Worm (Caenorhabditis elegans) whole organism, midembryonic: ENCODE data around the gene sdf-9.

Experiments used
- T22C8.4 ChIP-seq: fragments of 200-800 bp; sonication (Bioruptor generic); IDR thresholded peaks from 2 replicates; pipeline ENCODE4 v1.3.6; 2022; ENCODE audit warnings: missing genetic modification characterization, missing compliant biosample characterization
- cog-1 ChIP-seq: sonication (generic microtip); optimal IDR thresholded peaks from 2 replicates; lab custom pipeline; 2016; ENCODE audit warnings: missing genetic modification characterization, missing compliant biosample characterization
- flt-1 ChIP-seq: fragments of 200-800 bp; sonication (Bioruptor generic); IDR thresholded peaks from 2 replicates; pipeline ENCODE4 v1.3.6; 2022; ENCODE audit warnings: missing genetic modification characterization, missing compliant biosample characterization
- ref-1 ChIP-seq: fragments of 200-800 bp; sonication (Bioruptor generic); conservative IDR thresholded peaks from 2 replicates; pipeline ENCODE4 v1.3.6; 2022; ENCODE audit warnings: missing genetic modification reagents, missing genetic modification characterization, missing compliant biosample characterization
- ztf-23 ChIP-seq: fragments of 200-800 bp; sonication (Bioruptor generic); IDR thresholded peaks from 2 replicates; pipeline ENCODE4 v1.3.6; 2022; ENCODE audit warnings: missing genetic modification reagents, missing genetic modification characterization, missing compliant biosample characterization
- ztf-29 ChIP-seq: fragments of 200-800 bp; sonication (Bioruptor generic); IDR thresholded peaks from 2 replicates; pipeline ENCODE4 v1.3.6; 2022; ENCODE audit warnings: missing genetic modification reagents, missing genetic modification characterization, missing compliant biosample characterization

DNA sequence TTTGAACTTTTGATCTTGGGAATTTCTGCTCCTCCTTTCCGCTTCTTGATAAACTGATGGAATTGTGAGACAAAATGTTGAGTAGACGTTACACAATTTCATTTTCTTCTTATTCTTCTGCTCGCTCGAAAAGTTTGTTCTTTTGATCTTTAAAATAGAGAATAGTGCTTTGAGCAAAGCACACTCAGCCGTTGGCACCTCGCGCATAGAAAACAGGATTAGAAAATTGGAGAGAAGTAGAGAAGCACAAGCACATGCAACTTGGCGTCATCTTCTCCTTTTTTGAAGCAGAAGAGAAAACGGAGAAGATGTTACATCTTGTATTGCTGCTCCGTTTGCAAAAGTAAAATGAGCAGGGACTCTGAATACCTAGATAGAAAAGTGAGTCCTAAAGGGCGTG, 15.8 kb upstream of the sdf-9 start:
- no peak for TF ChIP-seq ztf-23 (GFP tag; lab: Robert Waterston, UW)
- TF ChIP-seq ref-1 (GFP tag; lab: Robert Waterston, UW) = no peak
- no peak for TF ChIP-seq cog-1 (tag; lab: Kevin White, UChicago)
- no peak for TF ChIP-seq flt-1 (GFP tag; lab: Robert Waterston, UW)
- no peak for TF ChIP-seq T22C8.4 (GFP tag; lab: Robert Waterston, UW)
- TF ChIP-seq ztf-29 (GFP tag; lab: Robert Waterston, UW) = no peak
